Worm (Caenorhabditis elegans) whole organism, late embryonic: ENCODE data around the gene cyh-1.
A peak's percentile ranks its signal among the peaks of the same experiment; 100 is the strongest.

ENCODE experiments used
- C38D4.7 ChIP-seq: fragments of 200-800 bp; sonication (Bioruptor generic); optimal IDR thresholded peaks from 2 replicates; lab custom pipeline; 2018; ENCODE audit warnings: mild to moderate bottlenecking, missing genetic modification characterization, moderate library complexity, missing compliant biosample characterization
- K02D7.2 ChIP-seq: sonication (generic microtip); optimal IDR thresholded peaks from 2 replicates; lab custom pipeline; 2017; ENCODE audit warnings: mild to moderate bottlenecking, missing genetic modification characterization, missing compliant biosample characterization
- T23F11.4 ChIP-seq: fragments of 200-800 bp; sonication (Bioruptor generic); optimal IDR thresholded peaks from 2 replicates; lab custom pipeline; 2018; ENCODE audit warnings: mild to moderate bottlenecking, missing genetic modification characterization, missing compliant biosample characterization
- ama-1 ChIP-seq: fragments of 150-350 bp; optimal IDR thresholded peaks from 2 replicates; lab custom pipeline; 2014
- ceh-18 ChIP-seq: sonication (generic microtip); optimal IDR thresholded peaks from 2 replicates; lab custom pipeline; 2016; ENCODE audit warnings: missing genetic modification characterization, missing compliant biosample characterization
- ceh-19 ChIP-seq: fragments of 200-800 bp; sonication (Bioruptor generic); optimal IDR thresholded peaks from 2 replicates; lab custom pipeline; 2018; ENCODE audit warnings: mild to moderate bottlenecking, missing genetic modification characterization, missing compliant biosample characterization
- ceh-24 ChIP-seq: sonication (generic microtip); optimal IDR thresholded peaks from 2 replicates; lab custom pipeline; 2016; ENCODE audit warnings: mild to moderate bottlenecking, missing genetic modification characterization, missing compliant biosample characterization
- ceh-30 ChIP-seq: fragments of 150-350 bp; optimal IDR thresholded peaks from 2 replicates; lab custom pipeline; 2014; ENCODE audit warnings: missing biosample characterization, missing genetic modification characterization
- ceh-31 ChIP-seq: sonication (generic microtip); optimal IDR thresholded peaks from 2 replicates; lab custom pipeline; 2016; ENCODE audit warnings: missing genetic modification characterization, missing compliant biosample characterization
- ceh-34 ChIP-seq: sonication (generic microtip); optimal IDR thresholded peaks from 2 replicates; lab custom pipeline; 2016; ENCODE audit warnings: mild to moderate bottlenecking, missing genetic modification characterization, missing compliant biosample characterization
- ceh-45 ChIP-seq: fragments of 200-800 bp; sonication (Bioruptor generic); IDR thresholded peaks from 2 replicates; pipeline ENCODE4 v1.3.6; 2022; ENCODE audit warnings: missing genetic modification reagents, missing genetic modification characterization, missing compliant biosample characterization
- ceh-48 ChIP-seq: sonication (generic microtip); optimal IDR thresholded peaks from 2 replicates; lab custom pipeline; 2016; ENCODE audit warnings: missing genetic modification characterization, inconsistent platforms, missing compliant biosample characterization
- ceh-6 ChIP-seq: fragments of 200-800 bp; sonication (Bioruptor generic); optimal IDR thresholded peaks from 2 replicates; lab custom pipeline; 2018; ENCODE audit warnings: mild to moderate bottlenecking, missing genetic modification characterization, missing compliant biosample characterization
- ceh-9 ChIP-seq: sonication (generic microtip); optimal IDR thresholded peaks from 2 replicates; lab custom pipeline; 2016; ENCODE audit warnings: mild to moderate bottlenecking, missing genetic modification characterization, inconsistent platforms, missing compliant biosample characterization
- che-1 ChIP-seq: sonication (generic microtip); optimal IDR thresholded peaks from 2 replicates; lab custom pipeline; 2016; ENCODE audit warnings: mild to moderate bottlenecking, missing genetic modification characterization, missing compliant biosample characterization
- dmd-4 ChIP-seq: sonication (generic microtip); optimal IDR thresholded peaks from 2 replicates; lab custom pipeline; 2016; ENCODE audit warnings: borderline replicate concordance, missing genetic modification characterization, missing compliant biosample characterization
- dve-1 ChIP-seq: sonication (generic microtip); optimal IDR thresholded peaks from 2 replicates; lab custom pipeline; 2017; ENCODE audit warnings: antibody characterized with exemption, mild to moderate bottlenecking, missing genetic modification characterization, missing compliant biosample characterization
- elt-2 ChIP-seq: sonication (generic microtip); optimal IDR thresholded peaks from 2 replicates; lab custom pipeline; 2016; ENCODE audit warnings: missing genetic modification reagents, missing genetic modification characterization, missing compliant biosample characterization
- fkh-10 ChIP-seq: fragments of 150-350 bp; optimal IDR thresholded peaks from 2 replicates; lab custom pipeline; 2014; ENCODE audit warnings: missing biosample characterization, missing genetic modification reagents, missing genetic modification characterization
- gmeb-2 ChIP-seq: sonication (generic microtip); optimal IDR thresholded peaks from 2 replicates; lab custom pipeline; 2016; ENCODE audit warnings: missing genetic modification characterization, inconsistent platforms, missing compliant biosample characterization
- hlh-13 ChIP-seq: fragments of 200-800 bp; sonication (Bioruptor generic); optimal IDR thresholded peaks from 2 replicates; lab custom pipeline; 2018; ENCODE audit warnings: mild to moderate bottlenecking, missing genetic modification characterization, missing compliant biosample characterization
- hlh-8 ChIP-seq: sonication (generic microtip); optimal IDR thresholded peaks from 2 replicates; lab custom pipeline; 2016; ENCODE audit warnings: missing genotype, missing genetic modification characterization, missing compliant biosample characterization
- lim-6 ChIP-seq: sonication (generic microtip); optimal IDR thresholded peaks from 2 replicates; lab custom pipeline; 2016; ENCODE audit warnings: missing genetic modification characterization, missing compliant biosample characterization
- lin-11 ChIP-seq: fragments of 200-800 bp; sonication (Bioruptor generic); optimal IDR thresholded peaks from 2 replicates; lab custom pipeline; 2018; ENCODE audit warnings: mild to moderate bottlenecking, missing genetic modification characterization, missing compliant biosample characterization
- madf-2 ChIP-seq: sonication (generic microtip); optimal IDR thresholded peaks from 2 replicates; lab custom pipeline; 2017; ENCODE audit warnings: missing genetic modification characterization, missing compliant biosample characterization
- mec-3 ChIP-seq: sonication (generic microtip); optimal IDR thresholded peaks from 2 replicates; lab custom pipeline; 2016; ENCODE audit warnings: borderline replicate concordance, missing genetic modification characterization, missing compliant biosample characterization
- nfya-1 ChIP-seq: sonication (generic microtip); optimal IDR thresholded peaks from 2 replicates; lab custom pipeline; 2017; ENCODE audit warnings: missing genetic modification characterization, mild to moderate bottlenecking, missing compliant biosample characterization, antibody characterized with exemption, moderate library complexity
- nhr-11 ChIP-seq: fragments of 150-350 bp; optimal IDR thresholded peaks from 2 replicates; lab custom pipeline; 2014; ENCODE audit warnings: missing biosample characterization, missing genetic modification characterization
- nhr-232 ChIP-seq: sonication (generic microtip); optimal IDR thresholded peaks from 2 replicates; lab custom pipeline; 2016; ENCODE audit warnings: missing genetic modification characterization, missing compliant biosample characterization
- odd-2 ChIP-seq: sonication (generic microtip); optimal IDR thresholded peaks from 2 replicates; lab custom pipeline; 2017; ENCODE audit warnings: antibody characterized with exemption, mild to moderate bottlenecking, missing genetic modification characterization, missing compliant biosample characterization
- pax-1 ChIP-seq: fragments of 150-350 bp; optimal IDR thresholded peaks from 2 replicates; lab custom pipeline; 2014; ENCODE audit warnings: missing biosample characterization, missing genetic modification characterization
- pros-1 ChIP-seq: fragments of 150-350 bp; optimal IDR thresholded peaks from 2 replicates; lab custom pipeline; 2014; ENCODE audit warnings: missing biosample characterization, missing genetic modification reagents, missing genetic modification characterization
- ref-2 ChIP-seq: sonication (generic microtip); optimal IDR thresholded peaks from 2 replicates; lab custom pipeline; 2016; ENCODE audit warnings: missing genetic modification characterization, missing compliant biosample characterization
- rnt-1 ChIP-seq: sonication (generic microtip); optimal IDR thresholded peaks from 2 replicates; lab custom pipeline; 2016; ENCODE audit warnings: missing genetic modification characterization, missing compliant biosample characterization
- sdc-2 ChIP-seq: sonication (generic microtip); optimal IDR thresholded peaks from 2 replicates; lab custom pipeline; 2016; ENCODE audit warnings: missing genotype, missing genetic modification characterization, missing compliant biosample characterization
- sox-2 ChIP-seq: fragments of 200-800 bp; sonication (Bioruptor generic); IDR thresholded peaks from 2 replicates; pipeline ENCODE4 v1.3.6; 2022; ENCODE audit warnings: missing genetic modification reagents, missing genetic modification characterization, missing compliant biosample characterization
- syd-9 ChIP-seq: sonication (generic microtip); optimal IDR thresholded peaks from 2 replicates; lab custom pipeline; 2016; ENCODE audit warnings: mild to moderate bottlenecking, missing genetic modification characterization, moderate library complexity, missing compliant biosample characterization
- ttx-3 ChIP-seq: sonication (generic microtip); optimal IDR thresholded peaks from 2 replicates; lab custom pipeline; 2016; ENCODE audit warnings: missing genetic modification reagents, missing genetic modification characterization, missing compliant biosample characterization
- unc-3 ChIP-seq, 2 experiments: fragments of 200-800 bp in 1 of 2; sonication (Bioruptor generic) in 1 of 2; sonication (generic microtip) in 1 of 2; conservative IDR thresholded peaks in 1 of 2; optimal IDR thresholded peaks in 1 of 2; 2 replicates each; pipeline versions ENCODE4 v1.3.6 to Lab custom; 2016 to 2022; ENCODE audit warnings: missing compliant biosample characterization in 2 of 2, missing genetic modification characterization in 2 of 2, missing genetic modification reagents in 1 of 2
- unc-42 ChIP-seq: sonication (generic microtip); optimal IDR thresholded peaks from 2 replicates; lab custom pipeline; 2016; ENCODE audit warnings: missing genotype, missing genetic modification characterization, missing compliant biosample characterization
- unc-55 ChIP-seq: sonication (generic microtip); optimal IDR thresholded peaks from 2 replicates; lab custom pipeline; 2017; ENCODE audit warnings: missing biosample characterization, missing genetic modification reagents, missing genetic modification characterization
- unc-86 ChIP-seq: sonication (generic microtip); optimal IDR thresholded peaks from 2 replicates; lab custom pipeline; 2016; ENCODE audit warnings: missing genetic modification characterization, missing compliant biosample characterization
- zip-5 ChIP-seq: sonication (generic microtip); optimal IDR thresholded peaks from 2 replicates; lab custom pipeline; 2016; ENCODE audit warnings: missing genetic modification characterization, missing compliant biosample characterization
- ztf-16 ChIP-seq: sonication (generic microtip); optimal IDR thresholded peaks from 2 replicates; lab custom pipeline; 2017; ENCODE audit warnings: missing genetic modification characterization, missing compliant biosample characterization

The cyh-1 gene

DNA sequence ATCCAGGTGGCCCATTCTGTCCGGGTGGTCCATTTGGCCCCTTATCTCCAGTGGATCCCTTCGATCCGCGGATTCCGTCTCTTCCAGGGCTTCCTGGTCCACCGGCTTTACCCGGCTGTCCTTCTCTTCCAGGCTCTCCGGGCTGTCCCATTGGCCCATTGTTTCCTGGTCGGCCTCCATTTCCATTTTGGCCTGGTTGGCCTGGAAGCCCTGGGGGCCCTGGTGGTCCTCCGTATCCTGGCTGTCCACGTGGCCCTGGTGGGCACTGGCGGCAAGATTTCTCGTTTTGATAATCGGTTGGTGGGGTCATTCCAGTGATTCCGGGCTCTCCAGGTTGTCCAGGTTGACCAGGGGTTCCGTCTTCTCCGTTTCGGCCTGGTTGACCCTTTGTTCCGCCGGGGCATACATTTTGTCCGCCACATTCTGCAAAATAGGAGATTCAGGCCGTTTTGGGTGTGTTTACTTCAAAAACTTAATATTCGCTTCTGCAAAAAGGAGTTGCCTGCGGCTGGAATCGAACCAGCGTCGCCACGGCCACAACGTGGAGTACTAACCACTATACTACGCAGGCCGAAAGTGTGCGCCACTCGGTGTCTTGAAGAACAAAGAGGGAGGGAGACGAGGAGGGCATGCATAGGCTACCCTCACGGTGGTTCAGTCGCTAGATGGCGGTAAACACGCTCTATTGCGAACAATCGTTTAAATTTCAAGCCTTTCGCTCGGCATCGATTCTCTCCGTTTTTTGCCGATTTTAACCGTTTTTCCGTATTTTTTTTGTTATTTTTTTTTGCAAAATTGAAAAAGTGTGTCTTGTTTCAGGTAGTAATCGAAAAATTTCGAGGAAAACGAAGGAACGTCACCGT, 16.4 kb downstream of the cyh-1 start, which contains the start of gene W09G10.9 (continued):
- TF ChIP-seq madf-2 (tag; lab: Kevin White, UChicago) (peak; percentile 76), che-1 (tag; lab: Kevin White, UChicago) (peak; percentile 74), dve-1 (tag; lab: Kevin White, UChicago) (peak; percentile 12), C38D4.7 (GFP tag; lab: Kevin White, UChicago) (peak; percentile 63), unc-86 (peak; percentile 75), sox-2 (GFP tag; lab: Robert Waterston, UW) (peak; percentile 88), dmd-4 (tag; lab: Kevin White, UChicago) (peak; percentile 70), T23F11.4 (peak; percentile 56), ceh-30 (tag; lab: Kevin White, UChicago) (no peak), elt-2 (tag; lab: Kevin White, UChicago) (peak; percentile 84), odd-2 (tag; lab: Kevin White, UChicago) (no peak), ceh-48 (tag; lab: Kevin White, UChicago) (peak; percentile 62), zip-5 (tag; lab: Kevin White, UChicago) (peak; percentile 51), gmeb-2 (tag; lab: Kevin White, UChicago) (peak; percentile 60), ceh-19 (peak; percentile 77), unc-42 (tag; lab: Kevin White, UChicago) (no peak), rnt-1 (peak; percentile 63), ceh-9 (tag; lab: Kevin White, UChicago) (peak; percentile 6), lim-6 (no peak), ama-1 (lab: Kevin White, UChicago) (no peak), pax-1 (no peak), hlh-8 (tag; lab: Kevin White, UChicago) (no peak), syd-9 (no peak), ceh-18 (tag; lab: Kevin White, UChicago) (peak; percentile 73), lin-11 (tag; lab: Kevin White, UChicago) (peak; percentile 79), ceh-24 (tag; lab: Kevin White, UChicago) (no peak), mec-3 (tag; lab: Kevin White, UChicago) (no peak), ceh-34 (tag; lab: Kevin White, UChicago) (peak; percentile 62), unc-3 (GFP tag; conservative IDR thresholded peaks at IDR 0.05; lab: Robert Waterston, UW) (peak; percentile 90), unc-3 (tag; optimal IDR thresholded peaks at IDR 0.05; lab: Kevin White, UChicago) (peak; percentile 71), K02D7.2 (tag; lab: Kevin White, UChicago) (peak; percentile 56), ceh-31 (tag; lab: Kevin White, UChicago) (peak; percentile 39), ceh-6 (GFP tag; lab: Kevin White, UChicago) (peak; percentile 83), nfya-1 (tag; lab: Kevin White, UChicago) (peak; percentile 57), ttx-3 (tag; lab: Kevin White, UChicago) (peak; percentile 68), nhr-11 (tag; lab: Kevin White, UChicago) (no peak), ceh-45 (GFP tag; lab: Robert Waterston, UW) (peak; percentile 79), ref-2 (tag; lab: Kevin White, UChicago) (peak; percentile 65), nhr-232 (peak; percentile 65), pros-1 (tag; lab: Kevin White, UChicago) (no peak), hlh-13 (GFP tag; lab: Kevin White, UChicago) (peak; percentile 54), unc-55 (GFP tag; lab: Kevin White, UChicago) (no peak), ztf-16 (tag; lab: Kevin White, UChicago) (peak; percentile 57), sdc-2 (tag; lab: Kevin White, UChicago) (peak; percentile 48), fkh-10 (no peak)
